Worm (Caenorhabditis elegans) whole organism, young adult: ENCODE results near the gene R04A9.9.

Source experiments
- B0019.2 ChIP-seq: fragments of 200-800 bp; sonication (Bioruptor generic); conservative IDR thresholded peaks from 2 replicates; pipeline ENCODE4 v1.3.6; 2022; ENCODE audit warnings: missing genetic modification reagents, missing genetic modification characterization, missing compliant biosample characterization
- B0035.1 ChIP-seq: sonication (generic microtip); optimal IDR thresholded peaks from 2 replicates; lab custom pipeline; 2016; ENCODE audit warnings: missing genetic modification characterization, mild to moderate bottlenecking, missing compliant biosample characterization, missing genotype, missing genetic modification reagents
- C06A6.2 ChIP-seq: fragments of 200-800 bp; sonication (Bioruptor generic); conservative IDR thresholded peaks from 2 replicates; pipeline ENCODE4 v1.3.6; 2022; ENCODE audit warnings: missing genetic modification characterization, missing compliant biosample characterization
- F39B2.1 ChIP-seq: fragments of 200-800 bp; sonication (Bioruptor generic); IDR thresholded peaks from 2 replicates; pipeline ENCODE4 v1.3.6; 2022; ENCODE audit warnings: missing genetic modification reagents, missing genetic modification characterization, missing compliant biosample characterization
- F49E8.2 ChIP-seq: sonication (generic microtip); optimal IDR thresholded peaks from 3 replicates; lab custom pipeline; 2017; ENCODE audit warnings: missing genetic modification characterization, mild to moderate bottlenecking, missing compliant biosample characterization, antibody characterized with exemption, moderate library complexity; ENCODE audit not compliant: insufficient read depth
- F52B5.7 ChIP-seq: sonication (generic microtip); optimal IDR thresholded peaks from 2 replicates; lab custom pipeline; 2016; ENCODE audit warnings: mild to moderate bottlenecking, missing genetic modification characterization, missing compliant biosample characterization
- Y56A3A.18 ChIP-seq: fragments of 200-800 bp; sonication (Bioruptor generic); IDR thresholded peaks from 2 replicates; pipeline ENCODE4 v1.3.6; 2022; ENCODE audit warnings: missing genetic modification reagents, missing genetic modification characterization, missing compliant biosample characterization
- Y79H2A.3 ChIP-seq: fragments of 200-800 bp; sonication (Bioruptor generic); conservative IDR thresholded peaks from 2 replicates; pipeline ENCODE4 v1.3.6; 2022; ENCODE audit warnings: missing genetic modification reagents, missing genetic modification characterization, missing compliant biosample characterization
- ama-1 ChIP-seq, 3 experiments: fragments of 150-350 bp in 1 of 3; sonication (generic microtip) in 2 of 3; optimal IDR thresholded peaks; 2 replicates each; lab custom pipeline; 2014 to 2018; ENCODE audit warnings: missing biosample characterization in 2 of 3, missing genetic modification characterization in 2 of 3, missing genetic modification reagents in 2 of 3
- atf-7 ChIP-seq: sonication (generic microtip); optimal IDR thresholded peaks from 2 replicates; lab custom pipeline; 2017; ENCODE audit warnings: mild to moderate bottlenecking, missing genetic modification characterization, missing compliant biosample characterization
- bed-1 ChIP-seq: fragments of 200-800 bp; sonication (Bioruptor generic); IDR thresholded peaks from 2 replicates; pipeline ENCODE4 v1.3.6; 2022; ENCODE audit warnings: missing genetic modification reagents, missing genetic modification characterization, missing compliant biosample characterization
- ccch-3 ChIP-seq: fragments of 200-800 bp; sonication (Bioruptor generic); optimal IDR thresholded peaks from 2 replicates; lab custom pipeline; 2018; ENCODE audit warnings: mild to moderate bottlenecking, missing genetic modification characterization, missing compliant biosample characterization
- cebp-1 ChIP-seq, 2 experiments: fragments of 200-800 bp in 1 of 2; sonication (Bioruptor generic) in 1 of 2; sonication (generic microtip) in 1 of 2; IDR thresholded peaks in 1 of 2; optimal IDR thresholded peaks in 1 of 2; 2 replicates each; pipeline versions ENCODE4 v1.3.6 to Lab custom; 2017 to 2022; ENCODE audit warnings: missing compliant biosample characterization in 2 of 2, missing genetic modification characterization in 2 of 2, mild to moderate bottlenecking in 1 of 2, missing genetic modification reagents in 1 of 2, moderate library complexity in 1 of 2
- cebp-2 ChIP-seq: fragments of 200-800 bp; sonication (Bioruptor generic); IDR thresholded peaks from 2 replicates; pipeline ENCODE4 v1.3.6; 2022; ENCODE audit warnings: missing genetic modification characterization, missing compliant biosample characterization
- ceh-79 ChIP-seq: sonication (generic microtip); optimal IDR thresholded peaks from 2 replicates; lab custom pipeline; 2017; ENCODE audit warnings: mild to moderate bottlenecking, missing genetic modification characterization, missing compliant biosample characterization
- ceh-91 ChIP-seq: fragments of 200-800 bp; sonication (Bioruptor generic); IDR thresholded peaks from 2 replicates; pipeline ENCODE4 v1.3.6; 2022; ENCODE audit warnings: missing genetic modification reagents, missing genetic modification characterization, missing compliant biosample characterization
- chd-7 ChIP-seq: sonication (generic microtip); optimal IDR thresholded peaks from 2 replicates; lab custom pipeline; 2016; ENCODE audit warnings: mild to moderate bottlenecking, missing genetic modification characterization, moderate library complexity, missing compliant biosample characterization
- dox-1 ChIP-seq: fragments of 200-800 bp; sonication (Bioruptor generic); IDR thresholded peaks from 2 replicates; pipeline ENCODE4 v1.3.6; 2022; ENCODE audit warnings: missing genetic modification reagents, missing genetic modification characterization, missing compliant biosample characterization
- efl-1 ChIP-seq: fragments of 150-350 bp; optimal IDR thresholded peaks from 2 replicates; lab custom pipeline; 2014; ENCODE audit warnings: missing biosample characterization, missing genetic modification reagents, missing genetic modification characterization
- egl-18 ChIP-seq: fragments of 200-800 bp; sonication (Bioruptor generic); IDR thresholded peaks from 2 replicates; pipeline ENCODE4 v1.3.6; 2022; ENCODE audit warnings: missing genetic modification reagents, missing genetic modification characterization, missing compliant biosample characterization
- ekl-4 ChIP-seq: fragments of 200-800 bp; sonication (Bioruptor generic); IDR thresholded peaks from 2 replicates; pipeline ENCODE4 v1.3.6; 2022; ENCODE audit warnings: missing genetic modification reagents, missing genetic modification characterization, missing compliant biosample characterization
- ets-4 ChIP-seq: fragments of 200-800 bp; sonication (Bioruptor generic); optimal IDR thresholded peaks from 2 replicates; lab custom pipeline; 2018; ENCODE audit warnings: mild to moderate bottlenecking, missing genetic modification characterization, missing compliant biosample characterization
- fkh-3 ChIP-seq: sonication (generic microtip); optimal IDR thresholded peaks from 2 replicates; lab custom pipeline; 2016; ENCODE audit warnings: mild to moderate bottlenecking, missing genetic modification characterization, missing compliant biosample characterization
- hmg-1.2 ChIP-seq: fragments of 200-800 bp; sonication (Bioruptor generic); IDR thresholded peaks from 2 replicates; pipeline ENCODE4 v1.3.6; 2022; ENCODE audit warnings: missing genetic modification reagents, missing genetic modification characterization, missing compliant biosample characterization
- hrde-1 ChIP-seq: sonication (generic microtip); optimal IDR thresholded peaks from 2 replicates; lab custom pipeline; 2016; ENCODE audit warnings: missing genetic modification characterization, mild to moderate bottlenecking, missing compliant biosample characterization, moderate library complexity, missing genotype, missing genetic modification reagents, borderline replicate concordance
- let-607 ChIP-seq, 2 experiments: fragments of 200-800 bp in 1 of 2; sonication (Bioruptor generic) in 1 of 2; sonication (generic microtip) in 1 of 2; optimal IDR thresholded peaks; 2 replicates each; lab custom pipeline; 2016 to 2018; ENCODE audit warnings: mild to moderate bottlenecking in 2 of 2, missing compliant biosample characterization in 2 of 2, missing genetic modification characterization in 2 of 2, moderate library complexity in 2 of 2, missing genotype in 1 of 2
- lin-35 ChIP-seq, 3 experiments: fragments of 150-350 bp in 2 of 3; sonication (generic microtip) in 1 of 3; optimal IDR thresholded peaks; 2 replicates each; lab custom pipeline; 2014 to 2018; ENCODE audit warnings: missing biosample characterization in 3 of 3, missing genetic modification characterization in 3 of 3, missing genetic modification reagents in 3 of 3
- lin-54 ChIP-seq: fragments of 200-800 bp; sonication (Bioruptor generic); optimal IDR thresholded peaks from 2 replicates; lab custom pipeline; 2018; ENCODE audit warnings: mild to moderate bottlenecking, missing genetic modification characterization, missing compliant biosample characterization
- lsl-1 ChIP-seq: fragments of 200-800 bp; sonication (Bioruptor generic); optimal IDR thresholded peaks from 2 replicates; lab custom pipeline; 2018; ENCODE audit warnings: mild to moderate bottlenecking, missing genetic modification characterization, moderate library complexity, missing compliant biosample characterization
- madf-8 ChIP-seq: fragments of 200-800 bp; sonication (Bioruptor generic); conservative IDR thresholded peaks from 2 replicates; pipeline ENCODE4 v1.3.6; 2022; ENCODE audit warnings: missing genetic modification reagents, missing genetic modification characterization, missing compliant biosample characterization
- mes-4 ChIP-seq: sonication (generic microtip); optimal IDR thresholded peaks from 2 replicates; lab custom pipeline; 2016; ENCODE audit warnings: missing genotype, missing genetic modification characterization, missing compliant biosample characterization
- nfya-1 ChIP-seq: sonication (generic microtip); optimal IDR thresholded peaks from 2 replicates; lab custom pipeline; 2017; ENCODE audit warnings: antibody characterized with exemption, missing compliant biosample characterization, missing genetic modification characterization, borderline replicate concordance; ENCODE audit not compliant: insufficient read depth
- nhr-179 ChIP-seq: sonication (generic microtip); optimal IDR thresholded peaks from 2 replicates; lab custom pipeline; 2016; ENCODE audit warnings: mild to moderate bottlenecking, missing genetic modification characterization, missing compliant biosample characterization
- rec-8 ChIP-seq, 2 experiments: sonication (generic microtip); optimal IDR thresholded peaks; 2 replicates each; lab custom pipeline; 2016; ENCODE audit warnings: mild to moderate bottlenecking in 2 of 2, missing genetic modification characterization in 2 of 2, missing genetic modification reagents in 2 of 2, missing genotype in 2 of 2, missing biosample characterization in 1 of 2, missing compliant biosample characterization in 1 of 2, moderate library complexity in 1 of 2
- snpc-1.1 ChIP-seq: sonication (generic microtip); optimal IDR thresholded peaks from 2 replicates; lab custom pipeline; 2017; ENCODE audit warnings: missing genetic modification characterization, mild to moderate bottlenecking, missing compliant biosample characterization, antibody characterized with exemption, moderate library complexity, missing genotype, missing genetic modification reagents; ENCODE audit not compliant: insufficient read depth
- snpc-3.4 ChIP-seq: sonication (generic microtip); optimal IDR thresholded peaks from 2 replicates; lab custom pipeline; 2017; ENCODE audit warnings: missing genetic modification characterization, mild to moderate bottlenecking, missing compliant biosample characterization, antibody characterized with exemption, moderate library complexity, missing genotype, missing genetic modification reagents
- sptf-2 ChIP-seq: fragments of 200-800 bp; sonication (Bioruptor generic); optimal IDR thresholded peaks from 2 replicates; lab custom pipeline; 2018; ENCODE audit warnings: mild to moderate bottlenecking, missing genetic modification characterization, missing compliant biosample characterization
- tbx-9 ChIP-seq: sonication (generic microtip); optimal IDR thresholded peaks from 2 replicates; lab custom pipeline; 2016; ENCODE audit warnings: borderline replicate concordance, missing genetic modification characterization, inconsistent platforms, missing compliant biosample characterization
- unc-62 ChIP-seq: fragments of 150-350 bp; optimal IDR thresholded peaks from 2 replicates; lab custom pipeline; 2014; ENCODE audit warnings: missing biosample characterization, missing genetic modification reagents, missing genetic modification characterization
- xnd-1 ChIP-seq: sonication (generic microtip); optimal IDR thresholded peaks from 2 replicates; lab custom pipeline; 2016; ENCODE audit warnings: missing genotype, missing genetic modification reagents, missing genetic modification characterization, missing compliant biosample characterization
- zim-3 ChIP-seq: sonication (generic microtip); optimal IDR thresholded peaks from 2 replicates; lab custom pipeline; 2017; ENCODE audit warnings: mild to moderate bottlenecking, missing genetic modification characterization, moderate library complexity, missing compliant biosample characterization
- ztf-25 ChIP-seq: fragments of 200-800 bp; sonication (Bioruptor generic); IDR thresholded peaks from 2 replicates; pipeline ENCODE4 v1.3.6; 2022; ENCODE audit warnings: missing genetic modification reagents, missing genetic modification characterization, missing compliant biosample characterization

Gene R04A9.9

ce11 chrX:410073-410572 is 19.8 kb upstream of the R04A9.9 start (continued):
- TF ChIP-seq B0035.1 (tag; lab: Kevin White, UChicago), result peak; percentile 83
- peak; percentile 31 for TF ChIP-seq snpc-3.4
- peak; percentile 82; the same call in 1 of the 2 replicates for TF ChIP-seq C06A6.2 (GFP tag; lab: Robert Waterston, UW)
- peak; percentile 31 for TF ChIP-seq F49E8.2 (tag; lab: Kevin White, UChicago)
- peak; percentile 61; the same call in 1 of the 2 replicates for TF ChIP-seq cebp-1 (GFP tag; IDR thresholded peaks at IDR 0.05; lab: Robert Waterston, UW)
- peak; percentile 91 for TF ChIP-seq cebp-1 (tag; optimal IDR thresholded peaks at IDR 0.05; lab: Kevin White, UChicago)
- no peak for TF ChIP-seq F39B2.1 (GFP tag; lab: Robert Waterston, UW)
- peak; percentile 46 to 84 for TF ChIP-seq rec-8 (tag; optimal IDR thresholded peaks at IDR 0.05; lab: Kevin White, UChicago)
- TF ChIP-seq mes-4, result no peak
- peak; percentile 91 for TF ChIP-seq atf-7 (tag; lab: Kevin White, UChicago)
- TF ChIP-seq lsl-1 (GFP tag; lab: Kevin White, UChicago), result no peak
- TF ChIP-seq cebp-2 (GFP tag; lab: Robert Waterston, UW), result no peak
- TF ChIP-seq ceh-79 (tag; lab: Kevin White, UChicago), result peak; percentile 67
- TF ChIP-seq let-607 (tag; optimal IDR thresholded peaks at IDR 0.05; lab: Kevin White, UChicago), result peak in 1 of 2 experiments; percentile 85
- TF ChIP-seq Y79H2A.3, result no peak
- no peak for TF ChIP-seq sptf-2
- TF ChIP-seq chd-7, result peak; percentile 89
- peak; percentile 80 for TF ChIP-seq hrde-1
- no peak for TF ChIP-seq snpc-1.1 (tag; lab: Kevin White, UChicago)
- no peak for TF ChIP-seq ceh-91
- TF ChIP-seq ama-1 (optimal IDR thresholded peaks at IDR 0.05; lab: Kevin White, UChicago), result no peak
- peak in 1 of 2 experiments; percentile 26 for TF ChIP-seq ama-1 (GFP tag; optimal IDR thresholded peaks at IDR 0.05; lab: Kevin White, UChicago)
- TF ChIP-seq ztf-25, result peak; percentile 89; the same call in 1 of the 2 replicates
- peak; percentile 50; the same call in 1 of the 2 replicates for TF ChIP-seq ekl-4 (GFP tag; lab: Robert Waterston, UW)
- peak; percentile 96 for TF ChIP-seq dox-1 (GFP tag; lab: Robert Waterston, UW)
- peak; percentile 53 for TF ChIP-seq zim-3 (tag; lab: Kevin White, UChicago)
- no peak; the same call in 1 of the 2 replicates for TF ChIP-seq B0019.2 (GFP tag; lab: Robert Waterston, UW)
- TF ChIP-seq unc-62, result no peak
- peak; percentile 70 for TF ChIP-seq Y56A3A.18 (GFP tag; lab: Robert Waterston, UW)
- TF ChIP-seq nfya-1 (tag; lab: Kevin White, UChicago), result no peak
- TF ChIP-seq lin-54 (GFP tag; lab: Kevin White, UChicago), result peak; percentile 68
- no peak for TF ChIP-seq xnd-1
- TF ChIP-seq nhr-179 (tag; lab: Kevin White, UChicago), result peak; percentile 39
- no peak for TF ChIP-seq ets-4 (GFP tag; lab: Kevin White, UChicago)
- peak; percentile 86 for TF ChIP-seq egl-18
- TF ChIP-seq madf-8, result no peak
- peak; percentile 78 for TF ChIP-seq fkh-3 (tag; lab: Kevin White, UChicago)
- TF ChIP-seq lin-35 (GFP tag; optimal IDR thresholded peaks at IDR 0.05; lab: Kevin White, UChicago), result peak in 1 of 3 experiments; percentile 82
- TF ChIP-seq tbx-9 (tag; lab: Kevin White, UChicago), result no peak
- TF ChIP-seq bed-1 (GFP tag; lab: Robert Waterston, UW), result 0 out of 2 replicates have a peak, but pooled peaks have one; percentile 8
- TF ChIP-seq ccch-3 (GFP tag; lab: Kevin White, UChicago), result no peak
- no peak for TF ChIP-seq efl-1
- TF ChIP-seq hmg-1.2, result peak; percentile 89
- peak; percentile 33 for TF ChIP-seq F52B5.7 (tag; lab: Kevin White, UChicago)
- TF ChIP-seq, all 124 proteins: peak for 81
